Fruit fly (Drosophila melanogaster) whole organism, prepupa: Measurements from ENCODE around the gene CG31663.

ENCODE experiments used
- Blimp-1 ChIP-seq: fragments of 200-800 bp; sonication (Bioruptor generic); optimal IDR thresholded peaks from 3 replicates; lab custom pipeline; 2017; ENCODE audit warnings: missing biosample characterization, missing genetic modification characterization, mild to moderate bottlenecking, moderate library complexity, missing genetic modification reagents
- CG10631 ChIP-seq: fragments of 200-800 bp; sonication (Bioruptor generic); optimal IDR thresholded peaks from 2 replicates; lab custom pipeline; 2016; ENCODE audit warnings: missing biosample characterization, missing genetic modification characterization
- CG10669 ChIP-seq: fragments of 200-800 bp; sonication (Bioruptor generic); optimal IDR thresholded peaks from 3 replicates; lab custom pipeline; 2018; ENCODE audit warnings: missing biosample characterization, mild to moderate bottlenecking, missing genetic modification characterization, moderate library complexity
- CG11294 ChIP-seq: fragments of 200-800 bp; sonication (Bioruptor generic); IDR thresholded peaks from 2 replicates; pipeline ENCODE4 v1.3.6; 2022; ENCODE audit warnings: missing biosample characterization, missing genetic modification characterization
- CG11902 ChIP-seq: fragments of 200-800 bp; sonication (Bioruptor generic); optimal IDR thresholded peaks from 3 replicates; lab custom pipeline; 2016; ENCODE audit warnings: missing biosample characterization, missing genetic modification characterization
- CG15336 ChIP-seq: fragments of 200-800 bp; sonication (Bioruptor generic); IDR thresholded peaks from 2 replicates; pipeline ENCODE4 v1.3.6; 2022; ENCODE audit warnings: missing biosample characterization, missing genetic modification characterization
- CG31627 ChIP-seq: fragments of 200-800 bp; sonication (Bioruptor generic); optimal IDR thresholded peaks from 3 replicates; lab custom pipeline; 2016; ENCODE audit warnings: missing biosample characterization, missing genetic modification characterization
- CG32006 ChIP-seq: fragments of 200-800 bp; sonication (Bioruptor generic); optimal IDR thresholded peaks from 3 replicates; lab custom pipeline; 2017; ENCODE audit warnings: missing biosample characterization, mild to moderate bottlenecking, missing genetic modification characterization
- CG34406 ChIP-seq: fragments of 200-800 bp; sonication (Bioruptor generic); optimal IDR thresholded peaks from 3 replicates; lab custom pipeline; 2016; ENCODE audit warnings: missing biosample characterization, missing genetic modification characterization
- CG3919 ChIP-seq: fragments of 200-800 bp; sonication (Bioruptor generic); optimal IDR thresholded peaks from 3 replicates; lab custom pipeline; 2016; ENCODE audit warnings: missing biosample characterization, missing genetic modification characterization
- CG4318 ChIP-seq: fragments of 200-800 bp; sonication (Bioruptor generic); optimal IDR thresholded peaks from 3 replicates; lab custom pipeline; 2017; ENCODE audit warnings: missing biosample characterization, mild to moderate bottlenecking, missing genetic modification characterization
- CG6163 ChIP-seq: fragments of 200-800 bp; sonication (Bioruptor generic); IDR thresholded peaks from 3 replicates; pipeline ENCODE4 v1.3.6; 2022; ENCODE audit warnings: missing biosample characterization, missing genetic modification characterization
- CG6276 ChIP-seq: fragments of 200-800 bp; sonication (Bioruptor generic); optimal IDR thresholded peaks from 2 replicates; lab custom pipeline; 2017; ENCODE audit warnings: missing biosample characterization, mild to moderate bottlenecking, missing genetic modification characterization
- CG6792 ChIP-seq: fragments of 200-800 bp; sonication (Bioruptor generic); optimal IDR thresholded peaks from 3 replicates; lab custom pipeline; 2016; ENCODE audit warnings: missing biosample characterization, missing genetic modification characterization
- CG6808 ChIP-seq: fragments of 200-800 bp; sonication (Bioruptor generic); optimal IDR thresholded peaks from 3 replicates; lab custom pipeline; 2017; ENCODE audit warnings: missing biosample characterization, missing genetic modification characterization, mild to moderate bottlenecking, moderate library complexity, missing genetic modification reagents
- CG8119 ChIP-seq: fragments of 200-800 bp; sonication (Bioruptor generic); IDR thresholded peaks from 3 replicates; pipeline ENCODE4 v1.3.6; 2022; ENCODE audit warnings: missing biosample characterization, missing genetic modification characterization
- CG8319 ChIP-seq: fragments of 200-800 bp; sonication (Bioruptor generic); optimal IDR thresholded peaks from 3 replicates; lab custom pipeline; 2016; ENCODE audit warnings: missing biosample characterization, missing genetic modification characterization
- CG8632 ChIP-seq: fragments of 200-800 bp; sonication (Bioruptor generic); optimal IDR thresholded peaks from 3 replicates; lab custom pipeline; 2016; ENCODE audit warnings: missing biosample characterization, missing genetic modification characterization
- CG9139 ChIP-seq: fragments of 200-800 bp; sonication (Bioruptor generic); optimal IDR thresholded peaks from 3 replicates; lab custom pipeline; 2017; ENCODE audit warnings: missing biosample characterization, mild to moderate bottlenecking, missing genetic modification characterization
- Eip78C ChIP-seq: fragments of 200-800 bp; sonication (Bioruptor generic); peaks from one replicate; lab custom pipeline; 2016; ENCODE audit warnings: missing biosample characterization, missing genetic modification characterization
- Eip93F ChIP-seq: fragments of 200-800 bp; sonication (Bioruptor generic); optimal IDR thresholded peaks from 2 replicates; lab custom pipeline; 2016; ENCODE audit warnings: missing biosample characterization, mild to moderate bottlenecking, missing genetic modification characterization
- Ets96B ChIP-seq: fragments of 200-800 bp; optimal IDR thresholded peaks from 2 replicates; lab custom pipeline; 2019; ENCODE audit warnings: missing biosample characterization, mild to moderate bottlenecking, missing genetic modification characterization, moderate library complexity
- Hr38 ChIP-seq: sonication (Bioruptor generic); optimal IDR thresholded peaks from 2 replicates; lab custom pipeline; 2016; ENCODE audit warnings: missing biosample characterization, missing genetic modification characterization
- Hr39 ChIP-seq: fragments of 200-800 bp; sonication (Bioruptor generic); optimal IDR thresholded peaks from 2 replicates; lab custom pipeline; 2016; ENCODE audit warnings: missing biosample characterization, missing genetic modification characterization
- Hr4 ChIP-seq: fragments of 200-800 bp; sonication (Bioruptor generic); optimal IDR thresholded peaks from 3 replicates; lab custom pipeline; 2016; ENCODE audit warnings: missing biosample characterization, missing genetic modification characterization
- Lpt ChIP-seq: fragments of 200-800 bp; sonication (Bioruptor generic); optimal IDR thresholded peaks from 3 replicates; lab custom pipeline; 2016; ENCODE audit warnings: missing biosample characterization, missing genetic modification characterization
- Met ChIP-seq: fragments of 200-800 bp; sonication (Bioruptor generic); optimal IDR thresholded peaks from 3 replicates; lab custom pipeline; 2016; ENCODE audit warnings: missing biosample characterization, missing genetic modification characterization
- OdsH ChIP-seq: fragments of 200-800 bp; sonication (Bioruptor generic); optimal IDR thresholded peaks from 3 replicates; lab custom pipeline; 2016; ENCODE audit warnings: missing biosample characterization, missing genetic modification characterization
- Sox14 ChIP-seq: fragments of 200-800 bp; sonication (Bioruptor generic); optimal IDR thresholded peaks from 3 replicates; lab custom pipeline; 2016; ENCODE audit warnings: missing biosample characterization, missing genetic modification characterization
- Sox15 ChIP-seq: fragments of 200-800 bp; sonication (Bioruptor generic); optimal IDR thresholded peaks from 3 replicates; lab custom pipeline; 2016; ENCODE audit warnings: missing biosample characterization, missing genetic modification characterization
- achi ChIP-seq: fragments of 200-800 bp; sonication (Bioruptor generic); optimal IDR thresholded peaks from 3 replicates; lab custom pipeline; 2016; ENCODE audit warnings: missing biosample characterization, missing genetic modification characterization
- acj6 ChIP-seq: fragments of 200-800 bp; sonication (Bioruptor generic); optimal IDR thresholded peaks from 3 replicates; lab custom pipeline; 2016; ENCODE audit warnings: missing biosample characterization, missing genetic modification characterization
- dac ChIP-seq: fragments of 200-800 bp; sonication (Bioruptor generic); optimal IDR thresholded peaks from 2 replicates; lab custom pipeline; 2017; ENCODE audit warnings: missing biosample characterization, mild to moderate bottlenecking, missing genetic modification characterization
- dsx ChIP-seq: fragments of 200-800 bp; optimal IDR thresholded peaks from 3 replicates; lab custom pipeline; 2019; ENCODE audit warnings: missing biosample characterization, mild to moderate bottlenecking, missing genetic modification characterization, moderate library complexity; ENCODE audit not compliant: poor library complexity, severe bottlenecking
- eg ChIP-seq: fragments of 200-800 bp; sonication (Bioruptor generic); IDR thresholded peaks from 3 replicates; pipeline ENCODE4 v1.3.6; 2022; ENCODE audit warnings: missing biosample characterization, missing genetic modification characterization
- lz ChIP-seq: fragments of 200-800 bp; sonication (Bioruptor generic); optimal IDR thresholded peaks from 3 replicates; lab custom pipeline; 2016; ENCODE audit warnings: missing biosample characterization, missing genetic modification characterization
- ss ChIP-seq, 2 experiments: fragments of 200-800 bp; sonication (Bioruptor generic); optimal IDR thresholded peaks; 2 replicates in 1 of 2; 3 replicates in 1 of 2; lab custom pipeline; 2017 to 2018; ENCODE audit warnings: mild to moderate bottlenecking in 2 of 2, missing biosample characterization in 2 of 2, missing genetic modification characterization in 2 of 2, moderate library complexity in 1 of 2
- svp ChIP-seq: fragments of 200-800 bp; sonication (Bioruptor generic); peaks from one replicate; lab custom pipeline; 2016; ENCODE audit warnings: missing biosample characterization, missing genetic modification characterization
- vri ChIP-seq: fragments of 200-800 bp; sonication (Bioruptor generic); optimal IDR thresholded peaks from 3 replicates; lab custom pipeline; 2016; ENCODE audit warnings: missing biosample characterization, mild to moderate bottlenecking, missing genetic modification characterization

CG31663 gene

dm6 chr2L:1861994-1862393 lies 19.3 kb downstream of the CG31663 start:
- TF ChIP-seq CG6163 (peak; percentile 51; the same call in 1 of the 3 replicates), ss (GFP tag; optimal IDR thresholded peaks at IDR 0.05; lab: Kevin White, UChicago) (peak in 1 of 2 experiments; percentile 20), svp (GFP tag; lab: Kevin White, UChicago) (peak; percentile 62), OdsH (GFP tag; lab: Kevin White, UChicago) (peak; percentile 36), Sox15 (GFP tag; lab: Kevin White, UChicago) (no peak), Sox14 (GFP tag; lab: Kevin White, UChicago) (peak; percentile 2), CG6276 (GFP tag; lab: Kevin White, UChicago) (peak; percentile 8), Ets96B (tag; lab: Kevin White, UChicago) (peak; percentile 17), dac (GFP tag; lab: Kevin White, UChicago) (no peak), Eip78C (GFP tag; lab: Kevin White, UChicago) (peak; percentile 65), Blimp-1 (GFP tag; lab: Kevin White, UChicago) (no peak), CG32006 (peak; percentile 42), CG3919 (peak; percentile 14), CG8119 (GFP tag; lab: Robert Waterston, UW) (no peak), CG6792 (GFP tag; lab: Kevin White, UChicago) (peak; percentile 17), CG6808 (GFP tag; lab: Kevin White, UChicago) (peak; percentile 3), Hr4 (peak; percentile 29), CG10669 (GFP tag; lab: Kevin White, UChicago) (peak; percentile 33), Hr38 (GFP tag; lab: Kevin White, UChicago) (no peak), lz (peak; percentile 2), CG9139 (GFP tag; lab: Kevin White, UChicago) (no peak), Hr39 (peak; percentile 6), CG8319 (GFP tag; lab: Kevin White, UChicago) (no peak), CG31627 (peak; percentile 9), Eip93F (GFP tag; lab: Kevin White, UChicago) (no peak), vri (GFP tag; lab: Kevin White, UChicago) (no peak), CG10631 (GFP tag; lab: Kevin White, UChicago) (peak; percentile 28), CG4318 (GFP tag; lab: Kevin White, UChicago) (no peak), dsx (GFP tag; lab: Kevin White, UChicago) (peak; percentile 7), acj6 (GFP tag; lab: Kevin White, UChicago) (peak; percentile 17)

DNA sequence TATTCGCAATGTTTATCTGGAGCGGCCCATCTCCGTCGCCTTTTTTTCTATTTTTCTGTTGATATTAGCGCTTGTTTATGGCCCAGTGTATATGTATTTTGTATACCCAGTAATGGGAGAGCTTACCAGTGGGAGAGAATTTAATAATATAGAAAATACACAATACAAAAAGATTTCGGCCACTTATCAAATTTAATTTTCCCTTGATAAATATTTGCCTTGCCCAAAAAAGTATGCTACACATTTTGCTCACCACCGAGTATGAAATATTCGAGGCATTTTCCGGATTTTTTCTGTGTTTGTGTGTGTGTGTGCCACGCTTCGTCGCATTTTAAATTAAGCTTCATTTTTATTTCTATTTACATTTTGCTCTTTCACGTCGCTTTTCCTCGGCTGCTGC lies 42.3 kb downstream of the CG31663 start:
- no peak for TF ChIP-seq CG34406 (GFP tag; lab: Kevin White, UChicago)
- TF ChIP-seq CG11902 (GFP tag; lab: Kevin White, UChicago) = no peak
- no peak for TF ChIP-seq CG15336 (GFP tag; lab: Robert Waterston, UW)
- TF ChIP-seq CG31627 = no peak
- TF ChIP-seq CG11294 (GFP tag; lab: Robert Waterston, UW) = no peak
- no peak for TF ChIP-seq Hr4
- no peak for TF ChIP-seq achi
- TF ChIP-seq CG10631 (GFP tag; lab: Kevin White, UChicago) = no peak
- no peak for TF ChIP-seq CG10669 (GFP tag; lab: Kevin White, UChicago)
- TF ChIP-seq dac (GFP tag; lab: Kevin White, UChicago) = no peak
- no peak for TF ChIP-seq Met (GFP tag; lab: Kevin White, UChicago)
- 0 out of 3 replicates have a peak, but pooled peaks have one; percentile 31 for TF ChIP-seq eg
- TF ChIP-seq Lpt = no peak
- TF ChIP-seq CG6276 (GFP tag; lab: Kevin White, UChicago) = no peak
- TF ChIP-seq CG4318 (GFP tag; lab: Kevin White, UChicago) = no peak
- no peak for TF ChIP-seq CG9139 (GFP tag; lab: Kevin White, UChicago)
- no peak for TF ChIP-seq acj6 (GFP tag; lab: Kevin White, UChicago)
- TF ChIP-seq CG3919 = no peak
- TF ChIP-seq CG6163 = 0 out of 3 replicates have a peak, but pooled peaks have one; percentile 26
- peak; percentile 8 for TF ChIP-seq svp (GFP tag; lab: Kevin White, UChicago)
- TF ChIP-seq vri (GFP tag; lab: Kevin White, UChicago) = no peak
- no peak for TF ChIP-seq Sox15 (GFP tag; lab: Kevin White, UChicago)
- peak; percentile 17 for TF ChIP-seq CG32006
- TF ChIP-seq CG8632 (GFP tag; lab: Kevin White, UChicago) = no peak
- TF ChIP-seq Eip78C (GFP tag; lab: Kevin White, UChicago) = no peak
